Worm (Caenorhabditis elegans) whole organism, L4 larva: ENCODE data around the gene vang-1.

ENCODE experiments used
- F10B5.3 ChIP-seq: sonication (generic microtip); optimal IDR thresholded peaks from 2 replicates; lab custom pipeline; 2016; ENCODE audit warnings: mild to moderate bottlenecking, missing genetic modification characterization, missing compliant biosample characterization
- madf-5 ChIP-seq, 2 experiments: fragments of 200-800 bp; sonication (Bioruptor generic); IDR thresholded peaks; 2 replicates each; pipeline ENCODE4 v1.3.6; 2022; ENCODE audit warnings: missing compliant biosample characterization in 2 of 2, missing genetic modification characterization in 2 of 2
- mep-1 ChIP-seq: fragments of 150-350 bp; sonication (generic microtip); optimal IDR thresholded peaks from 3 replicates; lab custom pipeline; 2014; ENCODE audit warnings: missing biosample characterization, missing genetic modification characterization

DNA sequence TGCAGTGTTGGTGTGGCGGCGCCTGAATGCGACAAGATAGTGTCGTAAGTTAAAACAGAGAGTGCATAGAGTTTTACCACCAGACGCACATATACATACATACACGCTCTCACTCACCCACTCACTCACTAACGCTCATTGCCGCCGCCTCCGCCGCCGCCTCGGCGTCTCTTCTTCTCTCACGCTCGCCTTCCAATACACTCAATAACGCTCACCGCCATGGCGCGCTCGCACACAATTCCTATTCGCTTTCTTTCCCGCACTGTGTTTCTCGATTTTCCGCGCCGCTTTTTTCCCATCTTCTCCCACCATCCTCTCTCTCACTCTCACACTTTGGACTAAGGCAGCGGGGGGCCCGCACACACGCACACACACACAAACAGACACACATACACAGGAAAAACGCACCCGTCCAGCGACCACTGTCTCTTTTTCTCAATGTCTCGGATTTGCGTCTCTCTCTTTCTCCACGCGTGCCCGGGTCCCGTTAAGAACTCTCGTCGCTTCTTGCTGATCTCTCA is 33.2 kb upstream of the vang-1 start, which contains the start of gene kin-29:
- TF ChIP-seq madf-5 (GFP tag; IDR thresholded peaks at IDR 0.05; lab: Robert Waterston, UW) (no peak), F10B5.3 (peak; percentile 46), mep-1 (tag; lab: Kevin White, UChicago) (peak; percentile 92)
